Worm (Caenorhabditis elegans): ENCODE data around the gene tag-290.
A peak's percentile ranks its signal among the peaks of the same experiment; 100 is the strongest.

tag-290 gene

DNA sequence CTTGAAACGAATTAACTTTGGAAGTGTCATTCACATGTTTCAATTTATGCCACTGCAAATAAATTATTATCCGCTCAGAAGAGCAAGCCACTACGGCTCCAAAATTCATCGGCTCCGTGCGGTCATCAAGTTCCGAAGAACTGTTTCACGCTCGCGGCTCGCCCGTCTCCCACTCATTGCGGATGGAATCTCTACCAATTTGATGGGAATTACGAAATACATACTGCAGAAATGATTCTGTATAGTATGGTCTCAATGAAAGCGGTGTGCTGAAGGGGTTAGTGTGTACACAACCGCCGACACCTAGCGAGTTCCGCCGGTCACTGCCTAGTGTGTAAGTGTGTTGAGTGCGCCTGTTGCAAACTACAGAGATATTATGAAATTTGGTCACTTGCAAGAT, 28.0 kb upstream of the tag-290 start:
- TF ChIP-seq nhr-85 (tag) (peak; percentile 87), alr-1 (tag; optimal IDR thresholded peaks at IDR 0.05; ENCODE audit: borderline replicate concordance) (no peak), nhr-20 (tag; optimal IDR thresholded peaks at IDR 0.05) (peak; percentile 75), mep-1 (tag; optimal IDR thresholded peaks at IDR 0.05) (no peak), nhr-71 (tag; optimal IDR thresholded peaks at IDR 0.05) (peak; percentile 80), nhr-90 (tag; optimal IDR thresholded peaks at IDR 0.05; ENCODE audit: poor library complexity) (peak; percentile 62), egl-27 (tag; optimal IDR thresholded peaks at IDR 0.05) (no peak), nhr-237 (tag; optimal IDR thresholded peaks at IDR 0.05) (no peak), hpl-2 (GFP tag; optimal IDR thresholded peaks at IDR 0.05) (peak; percentile 56), ceh-82 (tag; optimal IDR thresholded peaks at IDR 0.05) (peak; percentile 42 to 54 (median 49)), ztf-4 (tag; optimal IDR thresholded peaks at IDR 0.05) (no peak), ceh-63 (GFP tag; optimal IDR thresholded peaks at IDR 0.05) (no peak), nhr-47 (tag; optimal IDR thresholded peaks at IDR 0.05) (peak; percentile 54), snu-23 (GFP tag; optimal IDR thresholded peaks at IDR 0.05) (no peak), C16A3.4 (tag; optimal IDR thresholded peaks at IDR 0.05) (no peak), nhr-12 (tag; optimal IDR thresholded peaks at IDR 0.05) (no peak), fkh-4 (tag; optimal IDR thresholded peaks at IDR 0.05; ENCODE audit: borderline replicate concordance) (no peak), grh-1 (GFP tag; IDR thresholded peaks at IDR 0.05) (0 out of 2 replicates have a peak, but pooled peaks have one; percentile 28), sup-37 (GFP tag; optimal IDR thresholded peaks at IDR 0.05) (no peak), pag-3 (tag; optimal IDR thresholded peaks at IDR 0.05; ENCODE audit: borderline replicate concordance, insufficient read depth) (no peak), fkh-10 (GFP tag; optimal IDR thresholded peaks at IDR 0.05) (no peak), dsc-1 (tag; optimal IDR thresholded peaks at IDR 0.05) (no peak), ztf-11 (tag; optimal IDR thresholded peaks at IDR 0.05) (no peak), snpc-4 (tag; optimal IDR thresholded peaks at IDR 0.05) (peak; percentile 97), C04F5.9 (tag; optimal IDR thresholded peaks at IDR 0.05) (no peak), elt-2 (tag; optimal IDR thresholded peaks at IDR 0.05) (peak; percentile 61), skn-1 (tag; optimal IDR thresholded peaks at IDR 0.05) (peak; percentile 11), lin-35 (GFP tag; optimal IDR thresholded peaks at IDR 0.05) (no peak), swsn-7 (tag; optimal IDR thresholded peaks at IDR 0.05) (peak; percentile 29), dpl-1 (GFP tag; optimal IDR thresholded peaks at IDR 0.05) (peak in 1 of 3 experiments; percentile 0), F16B12.6 (tag; optimal IDR thresholded peaks at IDR 0.05) (no peak), ces-1 (GFP tag; optimal IDR thresholded peaks at IDR 0.05) (no peak), irx-1 (tag; optimal IDR thresholded peaks at IDR 0.05) (no peak), efl-1 (optimal IDR thresholded peaks at IDR 0.05) (peak; percentile 4 to 30), efl-1 (GFP tag; optimal IDR thresholded peaks at IDR 0.05 in 1 of 2) (no peak), zag-1 (tag; optimal IDR thresholded peaks at IDR 0.05) (no peak), elt-3 (tag; optimal IDR thresholded peaks at IDR 0.05) (peak in 1 of 6 experiments; percentile 16), nhr-84 (tag; optimal IDR thresholded peaks at IDR 0.05) (no peak), mef-2 (tag; optimal IDR thresholded peaks at IDR 0.05) (no peak), sox-4 (tag; optimal IDR thresholded peaks at IDR 0.05) (no peak), nhr-19 (GFP tag; conservative IDR thresholded peaks at IDR 0.05) (peak; percentile 66), isw-1 (GFP tag; IDR thresholded peaks at IDR 0.05) (no peak), zip-4 (GFP tag; optimal IDR thresholded peaks at IDR 0.05) (peak; percentile 70)

DNA sequence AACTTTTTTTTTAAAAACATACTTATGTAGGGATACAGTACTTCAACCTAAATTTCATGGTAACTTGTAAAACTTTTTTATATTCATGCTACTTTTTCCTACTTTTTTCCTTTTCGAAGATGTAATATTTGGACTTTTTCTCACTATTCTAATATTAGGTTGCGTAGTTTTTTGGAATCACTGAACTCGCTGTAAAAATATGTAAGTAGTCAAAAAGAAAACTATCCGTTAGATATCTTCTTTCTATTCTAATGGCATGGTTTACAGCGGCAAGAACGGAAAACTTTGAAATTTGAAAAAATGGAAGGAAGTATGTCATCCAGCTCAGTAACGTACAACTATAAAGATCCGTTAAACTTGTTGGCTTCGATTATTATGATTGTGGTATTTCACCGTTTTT, 23.7 kb upstream of the tag-290 start, which contains the start of gene srx-82:
Gene srx-82, plus strand, starts transcription at position 301 of the 400 bp plus-strand sequence.
- TF ChIP-seq ceh-8 (GFP tag; optimal IDR thresholded peaks at IDR 0.05), result no peak
- TF ChIP-seq rnt-1 (tag; optimal IDR thresholded peaks at IDR 0.05), result no peak
- TF ChIP-seq ceh-82 (tag; optimal IDR thresholded peaks at IDR 0.05), result no peak
- TF ChIP-seq sptf-1 (tag; optimal IDR thresholded peaks at IDR 0.05), result no peak
- no peak for TF ChIP-seq blmp-1 (tag; optimal IDR thresholded peaks at IDR 0.05)
- no peak for TF ChIP-seq irx-1 (tag; optimal IDR thresholded peaks at IDR 0.05)
- TF ChIP-seq lin-14 (GFP tag; optimal IDR thresholded peaks at IDR 0.05), result no peak
- no peak for TF ChIP-seq fkh-8 (tag; optimal IDR thresholded peaks at IDR 0.05)
- TF ChIP-seq nhr-76 (tag; optimal IDR thresholded peaks at IDR 0.05), result no peak
- no peak for TF ChIP-seq elt-2 (tag; optimal IDR thresholded peaks at IDR 0.05)
- no peak for TF ChIP-seq fkh-10 (GFP tag; optimal IDR thresholded peaks at IDR 0.05)
- no peak for TF ChIP-seq ztf-11 (tag; optimal IDR thresholded peaks at IDR 0.05)
- no peak for TF ChIP-seq unc-30 (tag; optimal IDR thresholded peaks at IDR 0.05)
- no peak for TF ChIP-seq aly-2 (tag; optimal IDR thresholded peaks at IDR 0.05)
- no peak for TF ChIP-seq grh-1 (GFP tag; IDR thresholded peaks at IDR 0.05)
- no peak for TF ChIP-seq alr-1 (tag; optimal IDR thresholded peaks at IDR 0.05; ENCODE audit: borderline replicate concordance)
- no peak for TF ChIP-seq dsc-1 (tag; optimal IDR thresholded peaks at IDR 0.05)
- TF ChIP-seq hlh-17 (GFP tag; optimal IDR thresholded peaks at IDR 0.05; ENCODE audit: borderline replicate concordance), result no peak
- TF ChIP-seq unc-98 (GFP tag; IDR thresholded peaks at IDR 0.05), result no peak
